In genomic region chr2L:18889311-18889710, dm6 we compare ENCODE assay signal across 1 fruit fly cellular context.
TF ChIP-seq lines count a peak whose summit lies in the region.

No protein-coding gene starts in this region.

TF ChIP-seq in whole organism, embryonic, 481 proteins besides CTCF, POLR2A, EP300 and RAD21 (continued from another document):
- no peak for TF ChIP-seq wek (GFP tag; optimal IDR thresholded peaks at IDR 0.05; lab: Kevin White, UChicago)
- TF ChIP-seq croc (GFP tag; conservative IDR thresholded peaks at IDR 0.05; lab: Robert Waterston, UW), result no peak
- no peak for TF ChIP-seq CG1024 (GFP tag; IDR thresholded peaks at IDR 0.05; lab: Robert Waterston, UW)
- TF ChIP-seq CG3407 (GFP tag; optimal IDR thresholded peaks at IDR 0.05; lab: Kevin White, UChicago), result peak; percentile 11
- TF ChIP-seq tio (GFP tag; optimal IDR thresholded peaks at IDR 0.05; lab: Kevin White, UChicago), result no peak
- TF ChIP-seq CG5180 (GFP tag; optimal IDR thresholded peaks at IDR 0.05; lab: Kevin White, UChicago), result no peak
- TF ChIP-seq HLH4C (GFP tag; IDR thresholded peaks at IDR 0.05; lab: Robert Waterston, UW; ENCODE audit: partially characterized antibody), result no peak
- no peak for TF ChIP-seq CG17568 (GFP tag; optimal IDR thresholded peaks at IDR 0.05; lab: Kevin White, UChicago)
- TF ChIP-seq Med (GFP tag; lab: Kevin White, UChicago), result peak; percentile 33
- no peak for TF ChIP-seq pnt (GFP tag; optimal IDR thresholded peaks at IDR 0.05; lab: Kevin White, UChicago)
- TF ChIP-seq CG7786 (GFP tag; optimal IDR thresholded peaks at IDR 0.05; lab: Kevin White, UChicago), result no peak
- no peak for TF ChIP-seq kay (GFP tag; optimal IDR thresholded peaks at IDR 0.05; lab: Kevin White, UChicago)
- no peak for TF ChIP-seq dati (GFP tag; IDR thresholded peaks at IDR 0.05; lab: Robert Waterston, UW)
- TF ChIP-seq ap (GFP tag; IDR thresholded peaks at IDR 0.05; lab: Robert Waterston, UW), result no peak
- peak; percentile 47 for TF ChIP-seq CG10979 (tag; optimal IDR thresholded peaks at IDR 0.05; lab: Kevin White, UChicago)
- TF ChIP-seq CG11093 (GFP tag; IDR thresholded peaks at IDR 0.05; lab: Robert Waterston, UW), result no peak
- peak; percentile 14 for TF ChIP-seq nmo (GFP tag; optimal IDR thresholded peaks at IDR 0.05; lab: Kevin White, UChicago)
- no peak for TF ChIP-seq pita (GFP tag; optimal IDR thresholded peaks at IDR 0.05; lab: Kevin White, UChicago)
- TF ChIP-seq Optix (GFP tag; IDR thresholded peaks at IDR 0.05; lab: Robert Waterston, UW), result no peak
- TF ChIP-seq Dp (GFP tag; optimal IDR thresholded peaks at IDR 0.05; lab: Kevin White, UChicago), result no peak
- no peak for TF ChIP-seq CG9876 (GFP tag; optimal IDR thresholded peaks at IDR 0.05; lab: Kevin White, UChicago)
- no peak for TF ChIP-seq Dip3 (GFP tag; optimal IDR thresholded peaks at IDR 0.05; lab: Kevin White, UChicago)
- no peak for TF ChIP-seq Tbp (GFP tag; optimal IDR thresholded peaks at IDR 0.05; lab: Kevin White, UChicago)
- TF ChIP-seq CG11504 (tag; optimal IDR thresholded peaks at IDR 0.05; lab: Kevin White, UChicago), result peak; percentile 45
- peak; percentile 16 for TF ChIP-seq dmrt99B (tag; optimal IDR thresholded peaks at IDR 0.05; lab: Kevin White, UChicago)
- TF ChIP-seq sna (GFP tag; IDR thresholded peaks at IDR 0.05; lab: Robert Waterston, UW; ENCODE audit: partially characterized antibody), result no peak
- no peak for TF ChIP-seq CG4424 (GFP tag; optimal IDR thresholded peaks at IDR 0.05; lab: Kevin White, UChicago)
- no peak for TF ChIP-seq oc (tag; optimal IDR thresholded peaks at IDR 0.05; lab: Kevin White, UChicago)
- TF ChIP-seq CG13424 (tag; optimal IDR thresholded peaks at IDR 0.05; lab: Kevin White, UChicago), result peak; percentile 35
- no peak for TF ChIP-seq Hey (tag; optimal IDR thresholded peaks at IDR 0.05; lab: Kevin White, UChicago)
- no peak for TF ChIP-seq CG33557 (GFP tag; optimal IDR thresholded peaks at IDR 0.05; lab: Kevin White, UChicago)
- TF ChIP-seq sqz (GFP tag; optimal IDR thresholded peaks at IDR 0.05; lab: Kevin White, UChicago), result no peak
- no peak for TF ChIP-seq cg (GFP tag; optimal IDR thresholded peaks at IDR 0.05; lab: Kevin White, UChicago)
- TF ChIP-seq CG30403 (GFP tag; optimal IDR thresholded peaks at IDR 0.05; lab: Kevin White, UChicago), result no peak
- TF ChIP-seq CG8944 (GFP tag; optimal IDR thresholded peaks at IDR 0.05; lab: Kevin White, UChicago), result no peak
- TF ChIP-seq jumu (GFP tag; optimal IDR thresholded peaks at IDR 0.05; lab: Kevin White, UChicago), result no peak
- no peak for TF ChIP-seq CG15479 (GFP tag; optimal IDR thresholded peaks at IDR 0.05; lab: Kevin White, UChicago)
- TF ChIP-seq sima (GFP tag; optimal IDR thresholded peaks at IDR 0.05; lab: Kevin White, UChicago), result no peak
- TF ChIP-seq CG3065 (GFP tag; optimal IDR thresholded peaks at IDR 0.05; lab: Kevin White, UChicago), result no peak
- TF ChIP-seq CG1603 (tag; optimal IDR thresholded peaks at IDR 0.05; lab: Kevin White, UChicago), result peak; percentile 12
- TF ChIP-seq HHEX (GFP tag; optimal IDR thresholded peaks at IDR 0.05; lab: Kevin White, UChicago), result no peak
- no peak for TF ChIP-seq scrt (GFP tag; optimal IDR thresholded peaks at IDR 0.05; lab: Kevin White, UChicago)
- no peak for TF ChIP-seq hkb (optimal IDR thresholded peaks at IDR 0.05; lab: Kevin White, UChicago)
- no peak for TF ChIP-seq hkb (GFP tag; IDR thresholded peaks at IDR 0.05; lab: Robert Waterston, UW)
- no peak for TF ChIP-seq eve (GFP tag; optimal IDR thresholded peaks at IDR 0.05; lab: Kevin White, UChicago)
- TF ChIP-seq CG16813 (GFP tag; IDR thresholded peaks at IDR 0.05; lab: Robert Waterston, UW; ENCODE audit: partially characterized antibody), result no peak
- peak; percentile 1 for TF ChIP-seq CG5245 (GFP tag; optimal IDR thresholded peaks at IDR 0.05; lab: Kevin White, UChicago)
- TF ChIP-seq CG6683 (GFP tag; optimal IDR thresholded peaks at IDR 0.05; lab: Kevin White, UChicago), result no peak
- TF ChIP-seq CG1647 (GFP tag; optimal IDR thresholded peaks at IDR 0.05; lab: Kevin White, UChicago), result no peak
- TF ChIP-seq CG14014 (GFP tag; IDR thresholded peaks at IDR 0.05; lab: Robert Waterston, UW), result 0 out of 2 replicates have a peak, but pooled peaks have one; percentile 8
- TF ChIP-seq CG18011 (GFP tag; optimal IDR thresholded peaks at IDR 0.05; lab: Kevin White, UChicago), result no peak
- TF ChIP-seq CG2678 (tag; optimal IDR thresholded peaks at IDR 0.05; lab: Kevin White, UChicago), result peak; percentile 18
- no peak for TF ChIP-seq br (optimal IDR thresholded peaks at IDR 0.05; lab: Kevin White, UChicago)
- TF ChIP-seq unc-4 (GFP tag; IDR thresholded peaks at IDR 0.05; lab: Robert Waterston, UW; ENCODE audit: partially characterized antibody), result no peak
- no peak for TF ChIP-seq Drgx (GFP tag; IDR thresholded peaks at IDR 0.05; lab: Robert Waterston, UW)
- TF ChIP-seq CG6254 (GFP tag; optimal IDR thresholded peaks at IDR 0.05; lab: Kevin White, UChicago), result no peak
- TF ChIP-seq prd (optimal IDR thresholded peaks at IDR 0.05; lab: Kevin White, UChicago), result no peak
- TF ChIP-seq prd (GFP tag; IDR thresholded peaks at IDR 0.05; lab: Robert Waterston, UW), result peak; percentile 60; the same call in 2 of the 3 replicates
- no peak for TF ChIP-seq CG12219 (GFP tag; optimal IDR thresholded peaks at IDR 0.05; lab: Kevin White, UChicago)
- TF ChIP-seq lbe (GFP tag; optimal IDR thresholded peaks at IDR 0.05; lab: Kevin White, UChicago), result no peak
- TF ChIP-seq Jarid2 (GFP tag; optimal IDR thresholded peaks at IDR 0.05; lab: Kevin White, UChicago), result no peak
- peak; percentile 52; the same call in 1 of the 2 replicates for TF ChIP-seq Xrp1 (GFP tag; IDR thresholded peaks at IDR 0.05; lab: Robert Waterston, UW)
- peak; percentile 45 for TF ChIP-seq CG2712 (tag; optimal IDR thresholded peaks at IDR 0.05; lab: Kevin White, UChicago)
- no peak for TF ChIP-seq Sin3A (optimal IDR thresholded peaks at IDR 0.05; lab: Kevin White, UChicago)
- no peak for TF ChIP-seq Hr39 (optimal IDR thresholded peaks at IDR 0.05; lab: Kevin White, UChicago)
- no peak for TF ChIP-seq Sry-β (GFP tag; optimal IDR thresholded peaks at IDR 0.05; lab: Kevin White, UChicago)
- peak; percentile 7 for TF ChIP-seq CG16815 (GFP tag; optimal IDR thresholded peaks at IDR 0.05; lab: Kevin White, UChicago)
- no peak for TF ChIP-seq CG12769 (tag; optimal IDR thresholded peaks at IDR 0.05; lab: Kevin White, UChicago)
- TF ChIP-seq row (GFP tag; IDR thresholded peaks at IDR 0.05; lab: Robert Waterston, UW), result peak; percentile 38
- TF ChIP-seq Deaf1 (tag; optimal IDR thresholded peaks at IDR 0.05; lab: Kevin White, UChicago), result no peak
- peak; percentile 11; the same call in 1 of the 2 replicates for TF ChIP-seq ranshi (GFP tag; IDR thresholded peaks at IDR 0.05; lab: Robert Waterston, UW)
- no peak for TF ChIP-seq Mrtf (GFP tag; IDR thresholded peaks at IDR 0.05; lab: Robert Waterston, UW)
- no peak for TF ChIP-seq gfzf (GFP tag; optimal IDR thresholded peaks at IDR 0.05; lab: Kevin White, UChicago)
- no peak for TF ChIP-seq lov (optimal IDR thresholded peaks at IDR 0.05; lab: Kevin White, UChicago)
- TF ChIP-seq lov (GFP tag; IDR thresholded peaks at IDR 0.05; lab: Robert Waterston, UW), result no peak
- TF ChIP-seq Trl (optimal IDR thresholded peaks at IDR 0.05; lab: Kevin White, UChicago), result no peak
- TF ChIP-seq Trl (GFP tag; optimal IDR thresholded peaks at IDR 0.05; lab: Kevin White, UChicago), result no peak
- TF ChIP-seq bab2 (GFP tag; optimal IDR thresholded peaks at IDR 0.05; lab: Kevin White, UChicago), result no peak
- no peak for TF ChIP-seq CG10654 (GFP tag; optimal IDR thresholded peaks at IDR 0.05; lab: Kevin White, UChicago)
- TF ChIP-seq CG6791 (GFP tag; IDR thresholded peaks at IDR 0.05; lab: Robert Waterston, UW; ENCODE audit: partially characterized antibody), result no peak
- TF ChIP-seq Doc2 (GFP tag; IDR thresholded peaks at IDR 0.05; lab: Robert Waterston, UW), result no peak
- no peak for TF ChIP-seq Fer1 (GFP tag; optimal IDR thresholded peaks at IDR 0.05; lab: Kevin White, UChicago)
- TF ChIP-seq E2f1 (GFP tag; IDR thresholded peaks at IDR 0.05; lab: Robert Waterston, UW), result no peak
- TF ChIP-seq CG9727 (GFP tag; optimal IDR thresholded peaks at IDR 0.05; lab: Kevin White, UChicago), result peak; percentile 29
- no peak for TF ChIP-seq CG18476 (GFP tag; optimal IDR thresholded peaks at IDR 0.05; lab: Kevin White, UChicago)
- no peak for TF ChIP-seq crp (GFP tag; optimal IDR thresholded peaks at IDR 0.05; lab: Kevin White, UChicago)
- peak; percentile 67 for TF ChIP-seq sens (GFP tag; lab: Kevin White, UChicago)
- no peak for TF ChIP-seq CG7928 (GFP tag; optimal IDR thresholded peaks at IDR 0.05; lab: Kevin White, UChicago)
- no peak for TF ChIP-seq mirr (GFP tag; optimal IDR thresholded peaks at IDR 0.05; lab: Kevin White, UChicago)
- peak; percentile 3 for TF ChIP-seq caup (GFP tag; optimal IDR thresholded peaks at IDR 0.05; lab: Kevin White, UChicago; ENCODE audit: severe bottlenecking)
- peak; percentile 15 for TF ChIP-seq CG10267 (tag; optimal IDR thresholded peaks at IDR 0.05; lab: Kevin White, UChicago)
- no peak for TF ChIP-seq CG12155 (GFP tag; optimal IDR thresholded peaks at IDR 0.05; lab: Kevin White, UChicago)
- TF ChIP-seq CG14710 (tag; optimal IDR thresholded peaks at IDR 0.05; lab: Kevin White, UChicago), result peak; percentile 18
- TF ChIP-seq Usf (GFP tag; optimal IDR thresholded peaks at IDR 0.05; lab: Kevin White, UChicago), result no peak
- no peak for TF ChIP-seq hb (GFP tag; IDR thresholded peaks at IDR 0.05; lab: Robert Waterston, UW; ENCODE audit: partially characterized antibody)
- no peak for TF ChIP-seq Dbx (GFP tag; IDR thresholded peaks at IDR 0.05; lab: Robert Waterston, UW)
- TF ChIP-seq zfh1 (GFP tag; IDR thresholded peaks at IDR 0.05; lab: Robert Waterston, UW), result peak; percentile 33; the same call in 1 of the 3 replicates
- TF ChIP-seq emc (GFP tag; optimal IDR thresholded peaks at IDR 0.05; lab: Kevin White, UChicago), result no peak
- peak; percentile 44 for TF ChIP-seq vvl (GFP tag; IDR thresholded peaks at IDR 0.05; lab: Robert Waterston, UW)
- TF ChIP-seq YL-1 (GFP tag; optimal IDR thresholded peaks at IDR 0.05; lab: Kevin White, UChicago), result no peak
- TF ChIP-seq CG9609 (GFP tag; optimal IDR thresholded peaks at IDR 0.05; lab: Kevin White, UChicago), result no peak
- no peak for TF ChIP-seq cato (GFP tag; optimal IDR thresholded peaks at IDR 0.05; lab: Kevin White, UChicago; ENCODE audit: borderline replicate concordance)
- no peak for TF ChIP-seq cad (GFP tag; optimal IDR thresholded peaks at IDR 0.05; lab: Kevin White, UChicago)
- no peak for TF ChIP-seq CG9215 (GFP tag; IDR thresholded peaks at IDR 0.05; lab: Robert Waterston, UW)
- no peak for TF ChIP-seq CG12236 (GFP tag; optimal IDR thresholded peaks at IDR 0.05; lab: Kevin White, UChicago)
- TF ChIP-seq Rfx (GFP tag; IDR thresholded peaks at IDR 0.05; lab: Robert Waterston, UW), result peak; percentile 25; the same call in 1 of the 2 replicates
- TF ChIP-seq CG3281 (GFP tag; optimal IDR thresholded peaks at IDR 0.05; lab: Kevin White, UChicago), result no peak
- no peak for TF ChIP-seq HmgD (GFP tag; optimal IDR thresholded peaks at IDR 0.05; lab: Kevin White, UChicago)
- no peak for TF ChIP-seq CG8290 (GFP tag; optimal IDR thresholded peaks at IDR 0.05; lab: Kevin White, UChicago)
- TF ChIP-seq CG8290 (tag; optimal IDR thresholded peaks at IDR 0.05; lab: Kevin White, UChicago), result no peak
- TF ChIP-seq ewg (GFP tag; optimal IDR thresholded peaks at IDR 0.05; lab: Kevin White, UChicago), result no peak
- TF ChIP-seq grau (tag; optimal IDR thresholded peaks at IDR 0.05; lab: Kevin White, UChicago), result peak; percentile 10
- TF ChIP-seq Camta (GFP tag; optimal IDR thresholded peaks at IDR 0.05; lab: Kevin White, UChicago), result no peak
- TF ChIP-seq CG12391 (tag; optimal IDR thresholded peaks at IDR 0.05; lab: Kevin White, UChicago), result peak; percentile 43
- peak; percentile 13 for TF ChIP-seq lab (GFP tag; optimal IDR thresholded peaks at IDR 0.05; lab: Kevin White, UChicago)
- TF ChIP-seq sc (optimal IDR thresholded peaks at IDR 0.05; lab: Kevin White, UChicago), result no peak
- TF ChIP-seq sc (GFP tag; optimal IDR thresholded peaks at IDR 0.05; lab: Kevin White, UChicago), result peak; percentile 14
- TF ChIP-seq onecut (GFP tag; IDR thresholded peaks at IDR 0.05; lab: Robert Waterston, UW), result no peak
- no peak for TF ChIP-seq luna (GFP tag; optimal IDR thresholded peaks at IDR 0.05; lab: Kevin White, UChicago)
- no peak for TF ChIP-seq Blimp-1 (GFP tag; optimal IDR thresholded peaks at IDR 0.05; lab: Kevin White, UChicago)
- TF ChIP-seq CG4328 (GFP tag; optimal IDR thresholded peaks at IDR 0.05; lab: Kevin White, UChicago), result no peak
- TF ChIP-seq CG11560 (tag; IDR thresholded peaks at IDR 0.05; lab: Robert Waterston, UW), result no peak
- TF ChIP-seq Sox102F (GFP tag; optimal IDR thresholded peaks at IDR 0.05; lab: Kevin White, UChicago), result peak; percentile 27
- no peak for TF ChIP-seq repo (GFP tag; optimal IDR thresholded peaks at IDR 0.05; lab: Kevin White, UChicago)
- TF ChIP-seq Fer3 (tag; optimal IDR thresholded peaks at IDR 0.05; lab: Kevin White, UChicago), result no peak
- no peak for TF ChIP-seq ham (GFP tag; IDR thresholded peaks at IDR 0.05; lab: Robert Waterston, UW)
- TF ChIP-seq B-H1 (GFP tag; IDR thresholded peaks at IDR 0.05; lab: Robert Waterston, UW), result no peak
- TF ChIP-seq NC2α (GFP tag; optimal IDR thresholded peaks at IDR 0.05; lab: Kevin White, UChicago), result no peak
- peak; percentile 5 for TF ChIP-seq ATbp (GFP tag; optimal IDR thresholded peaks at IDR 0.05; lab: Kevin White, UChicago)
- no peak for TF ChIP-seq fu2 (GFP tag; optimal IDR thresholded peaks at IDR 0.05; lab: Kevin White, UChicago)
- TF ChIP-seq GATAe (GFP tag; conservative IDR thresholded peaks at IDR 0.05; lab: Robert Waterston, UW), result no peak
- TF ChIP-seq CG3726 (GFP tag; IDR thresholded peaks at IDR 0.05; lab: Robert Waterston, UW), result no peak
- TF ChIP-seq CG15601 (tag; optimal IDR thresholded peaks at IDR 0.05; lab: Kevin White, UChicago), result no peak
